Fruit fly (Drosophila melanogaster): Measurements from ENCODE around the gene CG8003.

CG8003 gene

DNA sequence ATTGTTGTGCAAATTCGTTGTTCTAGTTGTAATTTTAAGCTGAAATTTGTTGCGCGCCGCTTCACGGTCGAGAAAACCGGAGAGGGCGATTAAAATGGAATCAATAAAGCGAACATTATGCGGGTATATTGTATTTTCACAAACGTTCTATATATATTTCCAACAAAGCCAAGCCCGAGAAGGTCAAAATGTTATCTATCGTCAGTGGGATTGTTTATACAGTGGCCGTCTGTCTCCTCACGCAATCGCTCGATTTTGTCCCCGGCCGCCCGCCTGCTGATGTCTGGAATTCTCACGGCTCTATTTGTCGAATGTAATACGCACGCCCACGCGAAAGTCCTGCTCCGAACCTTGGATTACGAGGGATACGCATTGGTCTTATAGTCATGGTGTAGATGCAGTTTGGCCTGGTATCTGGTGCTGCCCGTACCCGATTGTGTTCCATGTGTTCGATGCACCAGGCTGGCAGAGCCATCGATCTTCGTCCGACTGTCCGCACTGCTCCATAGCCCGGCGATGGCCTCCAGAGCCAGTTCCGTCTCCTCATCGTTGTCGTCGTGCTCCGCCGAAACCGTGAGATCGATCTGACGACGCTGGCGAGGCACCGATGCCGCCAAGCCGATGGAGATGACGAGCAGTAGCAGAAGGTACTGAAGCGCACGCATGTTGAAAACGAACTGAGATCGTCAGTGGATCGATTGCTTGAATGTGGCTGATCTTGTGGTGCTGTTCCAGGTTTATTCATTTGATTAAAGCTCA, 31.4 kb downstream of the CG8003 start, which contains the start of gene CG33493:
Gene CG33493, minus strand, starts transcription at position 709 of the 759 bp plus-strand sequence.
- TF ChIP-seq CG8478 (optimal IDR thresholded peaks at IDR 0.05) (no peak), CTCF (optimal IDR thresholded peaks at IDR 0.05) (no peak)

DNA sequence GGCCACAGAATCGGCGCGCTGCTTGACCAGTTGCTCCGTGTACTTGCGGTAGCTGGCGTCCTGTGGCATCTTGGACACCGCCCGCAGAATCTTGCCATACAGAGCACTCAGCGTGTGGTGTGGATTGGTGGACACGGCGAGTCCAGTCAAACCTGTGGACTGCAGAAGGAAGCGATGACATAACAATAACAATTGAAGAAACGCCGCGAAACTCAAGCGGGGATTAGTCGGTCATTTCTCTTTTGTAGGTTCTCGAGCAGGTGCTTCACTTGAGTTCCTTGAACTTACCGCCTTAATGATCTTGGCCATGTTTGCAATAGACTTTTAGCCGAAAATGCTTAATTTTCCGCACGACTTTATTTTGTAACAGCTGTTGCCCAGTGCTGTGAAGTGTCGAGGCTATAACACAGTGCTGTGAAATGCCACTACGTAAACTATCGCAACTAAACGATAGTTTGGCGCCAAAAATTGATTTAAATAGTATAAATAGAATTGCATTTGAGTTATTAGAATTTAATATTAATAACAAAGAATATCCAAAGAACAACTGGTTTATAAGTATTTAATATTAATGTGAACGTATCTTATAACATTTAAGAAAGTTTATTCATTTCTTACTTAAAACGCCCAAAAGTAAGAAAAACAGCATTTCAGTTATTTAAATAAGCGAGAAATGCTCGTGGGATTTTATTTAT, 32.6 kb downstream of the CG8003 start, which contains the start of gene ND-13B:
Gene ND-13B, minus strand, starts transcription at position 400 of the 695 bp plus-strand sequence.
- TF ChIP-seq CG8478 (optimal IDR thresholded peaks at IDR 0.05) = no peak
- TF ChIP-seq CTCF (optimal IDR thresholded peaks at IDR 0.05) = no peak

DNA sequence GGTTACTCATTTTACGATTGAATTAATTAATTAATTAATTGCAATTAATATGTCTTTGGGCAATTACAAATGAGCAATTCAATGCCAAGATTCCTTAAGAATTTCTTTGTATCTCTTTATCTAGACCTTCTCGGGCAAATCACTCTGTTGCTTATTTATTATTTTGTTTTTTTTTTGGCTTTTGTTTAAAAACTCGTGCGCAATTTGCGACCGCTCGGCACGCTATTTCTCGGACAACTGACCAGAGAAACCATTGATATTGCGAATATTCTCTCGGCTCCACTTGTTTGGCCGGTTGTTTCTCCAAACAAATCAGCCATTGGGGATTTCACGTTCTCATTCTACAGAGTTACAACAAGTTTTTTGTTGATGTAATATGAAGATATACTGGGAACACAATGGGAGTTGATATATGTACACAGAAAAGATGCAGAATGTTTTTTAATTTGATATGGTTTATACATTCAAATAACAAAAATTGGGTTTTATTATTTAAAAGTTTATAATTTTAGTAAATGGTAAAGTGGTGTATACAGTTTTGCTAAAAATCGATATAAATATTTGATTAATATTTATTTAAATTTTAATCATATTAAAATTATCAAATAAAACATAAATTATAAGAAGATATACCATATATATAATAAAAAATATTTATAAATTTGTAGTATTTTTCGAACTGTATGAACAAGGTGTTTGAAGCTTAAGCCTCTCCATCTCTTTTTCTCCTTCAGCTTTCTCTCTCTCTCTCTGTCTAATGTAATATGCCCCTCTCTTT, 35.5 kb downstream of the CG8003 start, which contains the start of gene NijA:
Gene NijA, minus strand, starts transcription at position 243 of the 778 bp plus-strand sequence.
- no peak for TF ChIP-seq CTCF (optimal IDR thresholded peaks at IDR 0.05)
- no peak for TF ChIP-seq CG8478 (optimal IDR thresholded peaks at IDR 0.05)

DNA sequence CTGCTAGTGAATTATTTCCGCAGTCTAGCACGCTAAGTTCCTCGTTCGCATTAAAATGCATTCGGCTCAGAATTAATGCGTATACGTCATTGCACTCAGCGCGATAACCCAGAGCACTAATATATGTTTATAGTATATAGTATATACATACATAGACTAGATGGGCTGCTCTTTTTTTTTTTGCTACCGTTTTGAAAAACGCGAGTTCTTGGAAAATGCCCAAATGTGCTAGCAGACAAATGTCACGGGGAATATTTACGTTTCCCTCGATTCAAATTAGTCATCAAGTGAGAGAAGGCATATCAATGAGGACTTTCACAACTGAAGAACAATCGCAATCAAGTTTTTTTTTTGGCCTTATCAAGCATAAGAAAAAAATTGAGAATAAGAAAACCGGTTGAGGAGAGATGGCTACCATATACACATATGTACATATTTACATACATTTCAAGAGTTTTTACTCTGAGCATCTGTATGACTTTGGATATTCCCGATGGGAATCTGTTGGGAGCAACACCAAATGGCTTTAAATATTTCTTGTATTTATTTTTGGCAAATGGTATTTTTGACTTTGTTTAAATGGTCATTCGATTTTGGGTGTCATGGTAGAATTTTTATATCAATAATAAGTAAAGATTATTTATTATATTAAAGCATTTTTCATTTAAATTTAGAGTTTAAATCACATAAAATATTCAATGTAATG, 36.3 kb downstream of the CG8003 start:
- TF ChIP-seq CTCF (optimal IDR thresholded peaks at IDR 0.05) = no peak

DNA sequence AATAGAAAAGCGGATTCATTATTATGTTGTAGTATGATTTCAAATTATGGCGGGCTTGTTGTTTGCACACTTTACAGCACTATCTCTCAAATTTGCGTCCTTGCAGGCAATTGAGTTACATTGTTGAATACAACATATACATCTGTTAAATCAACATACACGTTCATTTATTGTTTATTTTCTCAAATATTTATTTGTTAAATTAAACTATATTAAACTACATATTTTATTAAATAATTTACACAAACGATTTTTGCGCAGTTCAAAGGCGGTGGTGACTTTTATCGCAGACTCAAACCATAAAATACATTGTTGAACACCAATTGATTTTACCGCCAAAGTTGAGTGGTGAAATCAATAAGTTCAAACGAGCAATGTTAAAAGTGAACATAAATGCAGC, 36.9 kb downstream of the CG8003 start:
- TF ChIP-seq CG8478 (optimal IDR thresholded peaks at IDR 0.05) = no peak
- no peak for TF ChIP-seq CTCF (optimal IDR thresholded peaks at IDR 0.05)

DNA sequence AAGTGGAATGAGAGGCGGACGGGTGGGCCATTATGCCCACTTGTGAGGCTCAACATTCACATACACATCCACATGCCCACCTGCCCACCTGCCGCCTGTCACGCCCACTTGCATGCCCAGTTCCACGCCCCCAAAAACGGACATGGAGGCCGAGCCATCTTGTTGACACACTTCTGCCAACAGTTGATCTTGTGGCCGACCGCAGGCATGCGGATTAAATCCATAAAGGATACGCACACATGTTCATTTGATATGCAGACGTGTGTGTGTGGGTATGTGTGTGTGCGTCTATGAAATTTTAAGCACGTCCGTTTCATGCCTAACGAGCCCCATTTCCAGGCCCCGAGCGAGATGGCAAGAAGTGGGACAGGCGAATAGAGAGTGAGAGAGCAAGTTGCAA, 40.9 kb downstream of the CG8003 start:
- TF ChIP-seq CG8478 (optimal IDR thresholded peaks at IDR 0.05) (no peak), CTCF (optimal IDR thresholded peaks at IDR 0.05) (no peak)

DNA sequence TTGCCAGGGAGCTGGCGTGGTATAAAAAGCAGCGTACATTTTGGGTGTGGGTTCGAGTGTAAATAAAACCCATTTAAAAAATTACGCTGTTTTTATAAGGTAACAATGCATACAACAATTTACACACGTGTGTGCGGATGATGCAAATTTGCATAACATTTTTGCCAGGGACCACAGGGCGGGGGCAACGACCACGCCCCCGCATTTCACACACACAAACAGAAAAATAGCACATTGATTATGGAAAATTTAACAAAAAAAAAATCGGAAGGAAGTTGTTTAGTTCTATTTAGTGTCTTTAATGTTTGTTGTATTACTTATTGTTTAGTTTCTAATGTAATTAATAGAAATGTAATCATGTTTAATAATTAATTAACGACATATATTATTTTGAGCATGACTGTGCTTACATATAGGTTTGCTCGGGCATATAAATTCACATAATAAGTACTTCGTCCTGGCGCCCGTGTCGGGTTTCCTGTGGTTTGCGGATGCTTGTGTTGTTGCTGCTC, 43.3 kb downstream of the CG8003 start:
- TF ChIP-seq CG8478 (optimal IDR thresholded peaks at IDR 0.05) (no peak), CTCF (optimal IDR thresholded peaks at IDR 0.05) (no peak)

DNA sequence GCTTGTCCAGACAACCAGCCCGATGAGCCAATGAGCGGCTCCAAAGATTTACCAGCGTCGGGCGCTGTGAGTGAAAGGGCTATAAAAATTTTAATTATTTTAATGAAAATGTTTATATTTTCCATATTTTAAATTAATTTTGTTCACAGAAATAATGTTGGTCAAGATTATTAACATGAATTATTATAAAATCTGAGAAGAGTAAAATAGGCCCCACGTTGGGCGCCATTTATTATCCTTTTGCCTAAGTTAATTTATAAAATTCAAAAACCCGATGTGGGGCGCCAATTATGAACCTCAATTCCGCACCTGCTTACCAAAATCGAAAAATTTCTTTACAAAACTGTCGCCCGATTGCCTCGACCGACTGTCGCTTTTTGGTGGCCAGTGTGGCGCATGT, 47.9 kb downstream of the CG8003 start:
- TF ChIP-seq CTCF (optimal IDR thresholded peaks at IDR 0.05) (no peak), CG8478 (optimal IDR thresholded peaks at IDR 0.05) (no peak)

DNA sequence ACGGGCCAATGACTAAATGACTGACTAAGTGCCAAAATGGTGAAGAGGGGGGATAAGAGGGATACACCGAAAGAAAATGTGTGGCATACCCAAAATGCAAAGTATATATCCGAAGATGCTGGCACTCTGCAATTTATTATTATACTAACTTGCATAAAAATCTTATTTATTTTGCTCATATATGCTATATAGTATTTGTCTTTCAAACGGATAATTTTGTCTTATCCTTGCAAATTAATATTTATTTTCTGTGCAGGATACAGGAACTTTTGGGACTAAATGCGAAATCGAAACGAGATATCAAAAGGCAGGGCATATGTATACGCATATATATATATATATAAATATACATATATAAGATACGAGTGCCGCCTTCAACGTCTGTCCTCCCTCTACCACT, 50.1 kb downstream of the CG8003 start:
- TF ChIP-seq CG8478 (optimal IDR thresholded peaks at IDR 0.05) (no peak), CTCF (optimal IDR thresholded peaks at IDR 0.05) (no peak)

DNA sequence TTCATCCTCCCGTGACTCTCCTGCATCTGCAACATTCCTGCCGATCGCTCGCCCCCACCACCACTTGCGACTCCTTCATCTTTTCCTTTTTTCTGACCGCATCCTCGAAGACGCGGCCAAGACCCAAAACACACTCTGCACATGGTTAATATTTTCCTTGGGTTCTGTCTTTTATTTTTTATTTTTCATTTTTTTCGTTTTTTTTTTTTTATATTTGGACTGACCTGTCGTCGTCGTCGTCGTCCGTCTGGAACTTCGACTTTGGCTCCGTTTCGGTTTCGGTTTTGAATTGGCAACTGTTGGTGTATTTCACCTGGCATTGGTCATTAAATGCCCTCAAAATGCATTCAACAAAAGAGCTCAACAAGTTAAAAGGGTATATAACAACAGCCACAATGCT, 50.7 kb downstream of the CG8003 start:
- TF ChIP-seq CG8478 (optimal IDR thresholded peaks at IDR 0.05) = no peak
- TF ChIP-seq CTCF (optimal IDR thresholded peaks at IDR 0.05) = no peak

Measured in S2 (cell line).